Worm (Caenorhabditis elegans): Measurements from ENCODE around the gene apl-1.

The apl-1 gene

ce11 chrX:5106187-5106694 is 10.4 kb downstream of the apl-1 start (continued):
- TF ChIP-seq unc-62 (GFP tag; optimal IDR thresholded peaks at IDR 0.05) (no peak), lsy-27 (tag; optimal IDR thresholded peaks at IDR 0.05; ENCODE audit: borderline replicate concordance, insufficient read depth) (no peak), die-1 (tag; optimal IDR thresholded peaks at IDR 0.05) (no peak), nfya-2 (GFP tag; IDR thresholded peaks at IDR 0.05) (0 out of 2 replicates have a peak, but pooled peaks have one; percentile 70), cebp-2 (GFP tag; IDR thresholded peaks at IDR 0.05) (peak; percentile 97), lir-1 (GFP tag; conservative IDR thresholded peaks at IDR 0.05) (no peak; the same call in 1 of the 2 replicates), F33H1.4 (GFP tag; IDR thresholded peaks at IDR 0.05) (no peak; the same call in 1 of the 2 replicates), Y53F4B.3 (GFP tag; IDR thresholded peaks at IDR 0.05) (no peak), ztf-28 (GFP tag; IDR thresholded peaks at IDR 0.05) (no peak), lin-35 (GFP tag; optimal IDR thresholded peaks at IDR 0.05) (no peak), F49E8.2 (tag; optimal IDR thresholded peaks at IDR 0.05; ENCODE audit: insufficient read depth) (no peak), sea-2 (GFP tag; IDR thresholded peaks at IDR 0.05) (no peak), hmg-1.2 (GFP tag; IDR thresholded peaks at IDR 0.05) (peak; percentile 40; the same call in 1 of the 2 replicates), ztf-6 (GFP tag; IDR thresholded peaks at IDR 0.05) (no peak), egl-18 (GFP tag; IDR thresholded peaks at IDR 0.05) (0 out of 2 replicates have a peak, but pooled peaks have one; percentile 56), nhr-90 (tag; optimal IDR thresholded peaks at IDR 0.05) (peak; percentile 31), ztf-3 (GFP tag; optimal IDR thresholded peaks at IDR 0.05) (peak; percentile 73), hrde-1 (tag; optimal IDR thresholded peaks at IDR 0.05; ENCODE audit: borderline replicate concordance) (no peak), atf-7 (tag; optimal IDR thresholded peaks at IDR 0.05) (peak; percentile 94), ztf-22 (GFP tag; optimal IDR thresholded peaks at IDR 0.05) (peak; percentile 54), ceh-27 (GFP tag; optimal IDR thresholded peaks at IDR 0.05) (no peak), lag-1 (GFP tag; IDR thresholded peaks at IDR 0.05) (no peak), rec-8 (tag; optimal IDR thresholded peaks at IDR 0.05) (no peak), T26A5.8 (tag; optimal IDR thresholded peaks at IDR 0.05) (no peak), Y67H2A.10 (GFP tag; conservative IDR thresholded peaks at IDR 0.05) (no peak), F23B12.7 (tag; optimal IDR thresholded peaks at IDR 0.05; ENCODE audit: insufficient read depth) (no peak), hlh-12 (tag; optimal IDR thresholded peaks at IDR 0.05) (no peak), repo-1 (tag; optimal IDR thresholded peaks at IDR 0.05) (peak; percentile 95), gei-17 (GFP tag; optimal IDR thresholded peaks at IDR 0.05) (peak; percentile 87), let-526 (GFP tag; IDR thresholded peaks at IDR 0.05) (no peak), ekl-4 (GFP tag; IDR thresholded peaks at IDR 0.05) (peak; percentile 69), B0336.3 (GFP tag; IDR thresholded peaks at IDR 0.05) (peak; percentile 83), rpc-1 (optimal IDR thresholded peaks at IDR 0.05) (no peak), rpc-1 (tag; optimal IDR thresholded peaks at IDR 0.05) (no peak), Y56A3A.18 (GFP tag; IDR thresholded peaks at IDR 0.05) (peak; percentile 93; the same call in 1 of the 2 replicates), pbrm-1 (GFP tag; IDR thresholded peaks at IDR 0.05) (no peak; the same call in none of the 2 replicates), akir-1 (GFP tag; optimal IDR thresholded peaks at IDR 0.05) (no peak), egl-44 (GFP tag; IDR thresholded peaks at IDR 0.05) (peak; percentile 8; the same call in 1 of the 2 replicates), C06A6.2 (GFP tag; conservative IDR thresholded peaks at IDR 0.05) (0 out of 2 replicates have a peak, but pooled peaks have one; percentile 22), efl-1 (GFP tag; optimal IDR thresholded peaks at IDR 0.05) (no peak), ceh-58 (GFP tag; IDR thresholded peaks at IDR 0.05) (0 out of 2 replicates have a peak, but pooled peaks have one; percentile 5), aptf-3 (GFP tag; IDR thresholded peaks at IDR 0.05) (0 out of 2 replicates have a peak, but pooled peaks have one; percentile 45), K12H6.12 (tag; optimal IDR thresholded peaks at IDR 0.05) (no peak), fkh-3 (tag; optimal IDR thresholded peaks at IDR 0.05) (peak; percentile 65), ZK185.1 (tag; optimal IDR thresholded peaks at IDR 0.05; ENCODE audit: poor library complexity, severe bottlenecking) (peak; percentile 25), Y95B8A.8 (GFP tag; IDR thresholded peaks at IDR 0.05) (0 out of 2 replicates have a peak, but pooled peaks have one; percentile 6), cebp-1 (GFP tag; IDR thresholded peaks at IDR 0.05) (no peak), cebp-1 (tag; optimal IDR thresholded peaks at IDR 0.05) (peak; percentile 72)

All from whole organism, young adult.